Worm (Caenorhabditis elegans): ENCODE measurements around the gene T19B10.2.
A peak's percentile ranks its signal among the peaks of the same experiment; 100 is the strongest.

The T19B10.2 gene

ce11 chrV:11206467-11206866 lies 14.6 kb upstream of the T19B10.2 start:
- TF ChIP-seq hmbx-1 (tag; optimal IDR thresholded peaks at IDR 0.05): no peak

- TF ChIP-seq B0310.2 (tag; optimal IDR thresholded peaks at IDR 0.05): no peak
- TF ChIP-seq tra-4 (tag; optimal IDR thresholded peaks at IDR 0.05): no peak
- no peak for TF ChIP-seq ceh-36 (tag; optimal IDR thresholded peaks at IDR 0.05)
- TF ChIP-seq aly-1 (tag; optimal IDR thresholded peaks at IDR 0.05): no peak
- no peak for TF ChIP-seq tbx-11 (GFP tag; IDR thresholded peaks at IDR 0.05)
- TF ChIP-seq scrt-1 (GFP tag; IDR thresholded peaks at IDR 0.05): no peak
- no peak for TF ChIP-seq hnd-1 (tag; optimal IDR thresholded peaks at IDR 0.05)
- no peak for TF ChIP-seq flt-1 (GFP tag; IDR thresholded peaks at IDR 0.05)
- no peak for TF ChIP-seq tbx-37 (GFP tag; conservative IDR thresholded peaks at IDR 0.05)
- no peak for TF ChIP-seq hmg-4 (GFP tag; optimal IDR thresholded peaks at IDR 0.05)
- TF ChIP-seq F13C5.2 (tag; optimal IDR thresholded peaks at IDR 0.05): no peak
These were observed 11.5 kb upstream of the T19B10.2 start for ce11 chrV:11209452-11210188.

ce11 chrV:11211323-11211722 lies 9.8 kb upstream of the T19B10.2 start:
- TF ChIP-seq B0310.2 (tag; optimal IDR thresholded peaks at IDR 0.05) (no peak), ceh-36 (tag; optimal IDR thresholded peaks at IDR 0.05) (peak; percentile 19)

- TF ChIP-seq F13C5.2 (tag; optimal IDR thresholded peaks at IDR 0.05) (no peak), tra-4 (tag; optimal IDR thresholded peaks at IDR 0.05) (no peak), hmbx-1 (tag; optimal IDR thresholded peaks at IDR 0.05) (no peak), pes-1 (GFP tag; IDR thresholded peaks at IDR 0.05) (no peak), scrt-1 (GFP tag; IDR thresholded peaks at IDR 0.05) (no peak), ets-7 (tag; optimal IDR thresholded peaks at IDR 0.05) (no peak), tbx-37 (GFP tag; conservative IDR thresholded peaks at IDR 0.05) (no peak), tbx-11 (GFP tag; IDR thresholded peaks at IDR 0.05) (no peak), hmg-4 (GFP tag; optimal IDR thresholded peaks at IDR 0.05) (no peak), aly-1 (tag; optimal IDR thresholded peaks at IDR 0.05) (no peak), B0310.2 (tag; optimal IDR thresholded peaks at IDR 0.05) (no peak), ceh-36 (tag; optimal IDR thresholded peaks at IDR 0.05) (no peak), ceh-13 (GFP tag; optimal IDR thresholded peaks at IDR 0.05) (no peak), sea-1 (GFP tag; conservative IDR thresholded peaks at IDR 0.05) (no peak), hnd-1 (tag; optimal IDR thresholded peaks at IDR 0.05) (no peak), ama-1 (optimal IDR thresholded peaks at IDR 0.05) (no peak), flt-1 (GFP tag; IDR thresholded peaks at IDR 0.05) (no peak)
These were observed 6.5 kb upstream of the T19B10.2 start for ce11 chrV:11214569-11214968.

- no peak for TF ChIP-seq tbx-37 (GFP tag; conservative IDR thresholded peaks at IDR 0.05)
- no peak for TF ChIP-seq ets-7 (tag; optimal IDR thresholded peaks at IDR 0.05)
- no peak for TF ChIP-seq aly-1 (tag; optimal IDR thresholded peaks at IDR 0.05)
- no peak for TF ChIP-seq scrt-1 (GFP tag; IDR thresholded peaks at IDR 0.05)
- TF ChIP-seq sea-1 (GFP tag; conservative IDR thresholded peaks at IDR 0.05): no peak
These were observed 5.0 kb upstream of the T19B10.2 start for ce11 chrV:11216137-11216536.

ce11 chrV:11217394-11217793 lies 3.7 kb upstream of the T19B10.2 start, which contains the start of gene cyp-29A2:
Gene cyp-29A2 (plus strand): TSS chrV:11217583.
- TF ChIP-seq flt-1 (GFP tag; IDR thresholded peaks at IDR 0.05): no peak
- TF ChIP-seq pes-1 (GFP tag; IDR thresholded peaks at IDR 0.05): no peak
- TF ChIP-seq ceh-13 (GFP tag; optimal IDR thresholded peaks at IDR 0.05): no peak
- TF ChIP-seq F13C5.2 (tag; optimal IDR thresholded peaks at IDR 0.05): no peak
- no peak for TF ChIP-seq B0310.2 (tag; optimal IDR thresholded peaks at IDR 0.05)
- no peak for TF ChIP-seq hmg-4 (GFP tag; optimal IDR thresholded peaks at IDR 0.05)
- TF ChIP-seq ceh-36 (tag; optimal IDR thresholded peaks at IDR 0.05): no peak
- no peak for TF ChIP-seq tra-4 (tag; optimal IDR thresholded peaks at IDR 0.05)
- no peak for TF ChIP-seq tbx-37 (GFP tag; conservative IDR thresholded peaks at IDR 0.05)

ce11 chrV:11220415-11220814 lies 687 bp upstream of the T19B10.2 start:
- TF ChIP-seq hmbx-1 (tag; optimal IDR thresholded peaks at IDR 0.05) (no peak), B0310.2 (tag; optimal IDR thresholded peaks at IDR 0.05) (no peak), sea-1 (GFP tag; conservative IDR thresholded peaks at IDR 0.05) (no peak), hmg-4 (GFP tag; optimal IDR thresholded peaks at IDR 0.05) (no peak), ceh-13 (GFP tag; optimal IDR thresholded peaks at IDR 0.05) (no peak), pes-1 (GFP tag; IDR thresholded peaks at IDR 0.05) (no peak), aly-1 (tag; optimal IDR thresholded peaks at IDR 0.05) (no peak), ceh-36 (tag; optimal IDR thresholded peaks at IDR 0.05) (no peak), flt-1 (GFP tag; IDR thresholded peaks at IDR 0.05) (no peak), F13C5.2 (tag; optimal IDR thresholded peaks at IDR 0.05) (no peak), tra-4 (tag; optimal IDR thresholded peaks at IDR 0.05) (no peak), tbx-11 (GFP tag; IDR thresholded peaks at IDR 0.05) (no peak), ama-1 (optimal IDR thresholded peaks at IDR 0.05) (no peak), scrt-1 (GFP tag; IDR thresholded peaks at IDR 0.05) (no peak), tbx-37 (GFP tag; conservative IDR thresholded peaks at IDR 0.05) (no peak)

- TF ChIP-seq pes-1 (GFP tag; IDR thresholded peaks at IDR 0.05) (no peak), F13C5.2 (tag; optimal IDR thresholded peaks at IDR 0.05) (no peak), hmg-4 (GFP tag; optimal IDR thresholded peaks at IDR 0.05) (no peak), ceh-13 (GFP tag; optimal IDR thresholded peaks at IDR 0.05) (no peak), tbx-11 (GFP tag; IDR thresholded peaks at IDR 0.05) (no peak), hnd-1 (tag; optimal IDR thresholded peaks at IDR 0.05) (no peak), sea-1 (GFP tag; conservative IDR thresholded peaks at IDR 0.05) (no peak), flt-1 (GFP tag; IDR thresholded peaks at IDR 0.05) (no peak), tra-4 (tag; optimal IDR thresholded peaks at IDR 0.05) (no peak), ets-7 (tag; optimal IDR thresholded peaks at IDR 0.05) (no peak), B0310.2 (tag; optimal IDR thresholded peaks at IDR 0.05) (no peak), aly-1 (tag; optimal IDR thresholded peaks at IDR 0.05) (no peak)
These were observed 2.6 kb downstream of the T19B10.2 start for ce11 chrV:11223698-11224097.

All from whole organism, early embryonic.